Worm (Caenorhabditis elegans): Measurements from ENCODE around the gene col-91.

ce11 chrIII:8289181-8289580 is 25.7 kb upstream of the col-91 start:
- peak; percentile 95 for TF ChIP-seq ces-1 (GFP tag; optimal IDR thresholded peaks at IDR 0.05)
- no peak for TF ChIP-seq pha-4 (tag; optimal IDR thresholded peaks at IDR 0.05)
- TF ChIP-seq unc-62 (GFP tag; optimal IDR thresholded peaks at IDR 0.05) = no peak
- no peak for TF ChIP-seq lsy-2 (tag; optimal IDR thresholded peaks at IDR 0.05)
